Worm (Caenorhabditis elegans) whole organism, L1 larva: Measurements from ENCODE around the gene Y69H2.9.
A peak's percentile ranks its signal among the peaks of the same experiment; 100 is the strongest.

Experiments used
- C04F5.9 ChIP-seq: sonication (generic microtip); optimal IDR thresholded peaks from 2 replicates; lab custom pipeline; 2016; ENCODE audit warnings: missing genetic modification characterization, missing compliant biosample characterization
- C16A3.4 ChIP-seq: fragments of 150-350 bp; optimal IDR thresholded peaks from 2 replicates; lab custom pipeline; 2014; ENCODE audit warnings: missing biosample characterization, missing genetic modification characterization
- aha-1 ChIP-seq: fragments of 150-350 bp; optimal IDR thresholded peaks from 2 replicates; lab custom pipeline; 2014; ENCODE audit warnings: missing biosample characterization, missing genetic modification characterization
- aly-2 ChIP-seq: fragments of 150-350 bp; optimal IDR thresholded peaks from 2 replicates; lab custom pipeline; 2014; ENCODE audit warnings: missing biosample characterization, missing genetic modification characterization
- ama-1 ChIP-seq: fragments of 150-350 bp; optimal IDR thresholded peaks from 2 replicates; lab custom pipeline; 2014
- blmp-1 ChIP-seq: fragments of 150-350 bp; optimal IDR thresholded peaks from 2 replicates; lab custom pipeline; 2014; ENCODE audit warnings: missing biosample characterization, missing genetic modification characterization
- ceh-63 ChIP-seq: fragments of 200-800 bp; sonication (Bioruptor generic); optimal IDR thresholded peaks from 2 replicates; lab custom pipeline; 2018; ENCODE audit warnings: mild to moderate bottlenecking, missing genetic modification characterization, missing compliant biosample characterization
- ceh-8 ChIP-seq: fragments of 200-800 bp; sonication (Bioruptor generic); optimal IDR thresholded peaks from 2 replicates; lab custom pipeline; 2018; ENCODE audit warnings: mild to moderate bottlenecking, missing genetic modification characterization, moderate library complexity, missing compliant biosample characterization
- dpl-1 ChIP-seq, 3 experiments: fragments of 150-350 bp in 2 of 3; sonication (generic microtip) in 1 of 3; optimal IDR thresholded peaks; 2 replicates each; lab custom pipeline; 2014 to 2017; ENCODE audit warnings: missing biosample characterization in 3 of 3, missing genetic modification characterization in 3 of 3, missing genetic modification reagents in 3 of 3
- efl-1 ChIP-seq, 4 experiments: fragments of 150-350 bp; optimal IDR thresholded peaks in 3 of 4; peaks in 1 of 4; 1 replicate in 1 of 4; 2 replicates in 3 of 4; lab custom pipeline; 2014; ENCODE audit warnings: missing biosample characterization in 2 of 4, missing genetic modification characterization in 2 of 4, missing genetic modification reagents in 2 of 4
- efl-3 ChIP-seq: fragments of 200-800 bp; sonication (Bioruptor generic); optimal IDR thresholded peaks from 2 replicates; lab custom pipeline; 2018; ENCODE audit warnings: mild to moderate bottlenecking, missing genetic modification characterization, missing compliant biosample characterization
- egl-27 ChIP-seq, 2 experiments: fragments of 150-350 bp in 1 of 2; sonication (generic microtip); optimal IDR thresholded peaks; 3 replicates each; lab custom pipeline; 2017 to 2018; ENCODE audit warnings: missing biosample characterization in 2 of 2, missing genetic modification characterization in 2 of 2, missing genetic modification reagents in 2 of 2
- elt-3 ChIP-seq, 6 experiments: fragments of 150-350 bp in 1 of 6; sonication (generic microtip); optimal IDR thresholded peaks; 2 replicates each; lab custom pipeline; 2017 to 2018; ENCODE audit warnings: missing biosample characterization in 6 of 6, missing genetic modification characterization in 6 of 6, inconsistent platforms in 1 of 6
- ets-5 ChIP-seq: fragments of 200-800 bp; sonication (Bioruptor generic); IDR thresholded peaks from 2 replicates; pipeline ENCODE4 v1.3.6; 2022; ENCODE audit warnings: missing genetic modification characterization, missing compliant biosample characterization
- fos-1 ChIP-seq: fragments of 150-350 bp; optimal IDR thresholded peaks from 2 replicates; lab custom pipeline; 2014; ENCODE audit warnings: missing biosample characterization, missing genetic modification characterization
- grh-1 ChIP-seq: fragments of 200-800 bp; sonication (Bioruptor generic); IDR thresholded peaks from 2 replicates; pipeline ENCODE4 v1.3.6; 2022; ENCODE audit warnings: missing genetic modification reagents, missing genetic modification characterization, missing compliant biosample characterization
- hlh-4 ChIP-seq: sonication (generic microtip); optimal IDR thresholded peaks from 2 replicates; lab custom pipeline; 2016; ENCODE audit warnings: mild to moderate bottlenecking, missing genetic modification characterization, missing compliant biosample characterization
- irx-1 ChIP-seq: sonication (generic microtip); optimal IDR thresholded peaks from 2 replicates; lab custom pipeline; 2016; ENCODE audit warnings: missing genetic modification characterization, missing compliant biosample characterization
- lin-13 ChIP-seq: fragments of 150-350 bp; optimal IDR thresholded peaks from 2 replicates; lab custom pipeline; 2014; ENCODE audit warnings: missing biosample characterization, missing genetic modification reagents, missing genetic modification characterization
- lin-14 ChIP-seq: fragments of 200-800 bp; sonication (Bioruptor generic); optimal IDR thresholded peaks from 2 replicates; lab custom pipeline; 2018; ENCODE audit warnings: mild to moderate bottlenecking, missing genetic modification characterization, moderate library complexity, missing compliant biosample characterization
- lin-35 ChIP-seq, 2 experiments: fragments of 150-350 bp; optimal IDR thresholded peaks; 2 replicates each; lab custom pipeline; 2014; ENCODE audit warnings: missing biosample characterization in 2 of 2, missing genetic modification characterization in 2 of 2, missing genetic modification reagents in 2 of 2
- lir-3 ChIP-seq: sonication (generic microtip); optimal IDR thresholded peaks from 2 replicates; lab custom pipeline; 2016; ENCODE audit warnings: mild to moderate bottlenecking, missing genetic modification characterization, moderate library complexity, missing compliant biosample characterization; ENCODE audit not compliant: poor library complexity
- mdl-1 ChIP-seq, 2 experiments: fragments of 150-350 bp; optimal IDR thresholded peaks; 2 replicates each; lab custom pipeline; 2014 to 2017; ENCODE audit warnings: missing biosample characterization in 2 of 2, missing genetic modification characterization in 2 of 2, inconsistent platforms in 1 of 2
- nhr-12 ChIP-seq: sonication (generic microtip); optimal IDR thresholded peaks from 2 replicates; lab custom pipeline; 2017; ENCODE audit warnings: missing biosample characterization, missing genetic modification characterization
- nhr-19 ChIP-seq: fragments of 200-800 bp; sonication (Bioruptor generic); conservative IDR thresholded peaks from 2 replicates; pipeline ENCODE4 v1.3.6; 2022; ENCODE audit warnings: missing genetic modification characterization, missing compliant biosample characterization
- nhr-20 ChIP-seq: sonication (generic microtip); optimal IDR thresholded peaks from 2 replicates; lab custom pipeline; 2016; ENCODE audit warnings: mild to moderate bottlenecking, missing genetic modification characterization, missing compliant biosample characterization
- nhr-237 ChIP-seq: fragments of 150-350 bp; optimal IDR thresholded peaks from 2 replicates; lab custom pipeline; 2014; ENCODE audit warnings: missing biosample characterization, missing genetic modification characterization
- nhr-77 ChIP-seq: fragments of 150-350 bp; optimal IDR thresholded peaks from 2 replicates; lab custom pipeline; 2014; ENCODE audit warnings: missing biosample characterization, missing genetic modification characterization
- nhr-85 ChIP-seq: sonication (generic microtip); peaks from one replicate; lab custom pipeline; 2016; ENCODE audit warnings: missing genetic modification characterization, inconsistent platforms, missing compliant biosample characterization
- skn-1 ChIP-seq: fragments of 150-350 bp; optimal IDR thresholded peaks from 2 replicates; lab custom pipeline; 2014; ENCODE audit warnings: missing biosample characterization, missing genetic modification characterization
- snpc-4 ChIP-seq: fragments of 150-350 bp; optimal IDR thresholded peaks from 2 replicates; lab custom pipeline; 2014; ENCODE audit warnings: missing biosample characterization, missing genetic modification characterization
- snu-23 ChIP-seq: sonication (generic microtip); optimal IDR thresholded peaks from 2 replicates; lab custom pipeline; 2016; ENCODE audit warnings: missing genetic modification characterization, missing compliant biosample characterization
- swsn-7 ChIP-seq: sonication (generic microtip); optimal IDR thresholded peaks from 2 replicates; lab custom pipeline; 2016; ENCODE audit warnings: missing genetic modification characterization, missing compliant biosample characterization
- unc-62 ChIP-seq: fragments of 150-350 bp; optimal IDR thresholded peaks from 2 replicates; lab custom pipeline; 2014; ENCODE audit warnings: missing biosample characterization, missing genetic modification reagents, missing genetic modification characterization
- unc-86 ChIP-seq: sonication (generic microtip); optimal IDR thresholded peaks from 2 replicates; lab custom pipeline; 2016; ENCODE audit warnings: missing genetic modification characterization, missing compliant biosample characterization
- unc-98 ChIP-seq: fragments of 200-800 bp; sonication (Bioruptor generic); IDR thresholded peaks from 2 replicates; pipeline ENCODE4 v1.3.6; 2022; ENCODE audit warnings: missing genetic modification characterization, missing compliant biosample characterization
- vab-15 ChIP-seq: sonication (generic microtip); optimal IDR thresholded peaks from 2 replicates; lab custom pipeline; 2017; ENCODE audit warnings: missing genotype, mild to moderate bottlenecking, missing genetic modification characterization, missing compliant biosample characterization
- ztf-4 ChIP-seq: fragments of 150-350 bp; optimal IDR thresholded peaks from 2 replicates; lab custom pipeline; 2014; ENCODE audit warnings: missing biosample characterization, missing genetic modification characterization

Gene Y69H2.9

DNA sequence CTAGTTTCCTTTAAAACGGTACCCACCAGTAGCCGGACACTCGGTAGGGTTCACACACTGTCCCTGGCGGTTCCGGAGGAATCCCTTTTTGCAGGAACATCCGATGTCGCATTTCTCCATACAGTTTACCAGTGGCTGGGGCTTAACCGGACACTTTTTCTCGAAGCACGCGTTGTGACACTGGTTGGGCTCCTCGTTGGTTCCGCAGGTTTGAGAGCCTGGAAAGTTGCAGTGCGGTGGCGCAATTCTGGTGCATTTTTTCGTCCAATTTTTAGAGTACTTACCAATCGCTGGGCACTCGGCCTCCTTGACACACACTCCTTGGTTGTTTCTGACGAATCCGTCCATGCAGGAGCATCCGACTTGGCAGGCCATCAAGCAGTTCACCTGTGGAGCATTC lies 39.0 kb upstream of the Y69H2.9 start (continued):
- no peak for TF ChIP-seq swsn-7 (tag; lab: Kevin White, UChicago)
- TF ChIP-seq lir-3 = no peak
- no peak for TF ChIP-seq C16A3.4

DNA sequence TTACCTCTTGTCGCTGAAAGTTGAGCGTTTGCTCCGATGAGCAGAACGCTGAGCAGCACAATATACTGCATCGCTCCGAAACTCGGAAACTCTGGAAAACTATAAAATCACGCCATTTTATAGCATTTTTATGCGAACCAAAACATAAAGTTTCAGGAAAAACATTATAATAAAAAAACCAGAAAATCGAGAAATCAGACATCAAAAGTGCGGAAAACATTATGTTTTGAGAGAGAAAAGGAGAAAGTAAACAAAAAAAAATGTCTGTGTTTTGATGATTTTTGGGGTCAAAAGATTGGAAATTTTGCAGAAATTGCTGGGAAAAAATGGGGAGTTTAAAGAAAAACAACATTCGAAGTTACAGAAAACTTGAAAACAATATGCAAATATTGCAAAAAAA lies 37.3 kb upstream of the Y69H2.9 start, which contains the start of gene Y69H2.3:
Gene Y69H2.3, minus strand, starts transcription at position 101 of the 400 bp plus-strand sequence.
- no peak for TF ChIP-seq blmp-1 (tag; lab: Kevin White, UChicago)
- TF ChIP-seq nhr-77 (tag; lab: Kevin White, UChicago) = no peak
- no peak for TF ChIP-seq aha-1 (tag; lab: Kevin White, UChicago)
- TF ChIP-seq elt-3 (tag; optimal IDR thresholded peaks at IDR 0.05; lab: Kevin White, UChicago) = no peak

DNA sequence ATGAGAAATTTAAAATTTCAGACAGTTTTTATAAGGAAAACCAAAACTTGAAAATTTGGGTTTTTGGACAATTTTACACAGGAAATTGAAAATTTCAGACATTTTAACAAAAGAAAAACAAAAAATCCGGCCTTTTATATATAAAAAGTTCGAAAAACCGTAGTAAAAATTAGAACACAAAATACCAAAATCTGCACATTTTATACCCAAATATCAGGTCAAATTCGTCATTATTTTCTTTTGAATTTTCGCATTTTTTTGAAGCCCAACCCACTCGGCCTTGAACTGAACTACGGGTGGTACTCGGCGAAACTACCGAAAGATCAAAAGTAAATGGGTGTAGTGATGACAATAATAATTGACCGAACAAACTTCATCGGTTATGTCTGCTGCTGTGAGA lies 34.2 kb upstream of the Y69H2.9 start:
- TF ChIP-seq ceh-63 (GFP tag; lab: Kevin White, UChicago) (no peak), nhr-85 (tag; lab: Kevin White, UChicago) (peak; percentile 10), efl-1 (optimal IDR thresholded peaks at IDR 0.05; lab: Kevin White, UChicago) (no peak), efl-1 (GFP tag; optimal IDR thresholded peaks at IDR 0.05 in 1 of 2; lab: Kevin White, UChicago) (peak in 1 of 2 experiments; percentile 75), nhr-19 (GFP tag; lab: Robert Waterston, UW) (no peak)
- TF ChIP-seq, all 84 proteins: peak for 2

DNA sequence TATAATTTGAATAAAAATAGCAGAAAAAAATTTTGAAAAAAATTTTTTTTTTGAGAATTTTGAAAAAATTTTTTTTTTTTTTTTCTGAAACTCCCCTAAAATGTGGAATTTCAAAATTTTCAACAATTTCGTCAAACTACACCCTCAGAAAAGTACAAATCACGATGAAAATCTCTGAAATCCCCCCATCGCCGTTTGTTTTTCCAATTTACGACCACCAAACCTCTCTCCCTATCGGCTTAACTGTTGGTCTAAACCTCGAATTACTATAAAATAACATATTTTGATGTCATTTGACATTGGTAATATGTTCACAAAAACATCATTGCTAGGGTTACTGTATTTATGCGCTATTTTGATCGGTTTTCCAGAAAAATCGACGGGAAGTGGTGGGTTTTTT lies 31.3 kb upstream of the Y69H2.9 start, which contains the start of gene Y69H2.10:
Gene Y69H2.10, plus strand, starts transcription at position 301 of the 400 bp plus-strand sequence.
- TF ChIP-seq grh-1 (GFP tag; lab: Robert Waterston, UW) = no peak
- TF ChIP-seq ama-1 (lab: Kevin White, UChicago) = no peak
- no peak for TF ChIP-seq irx-1 (tag; lab: Kevin White, UChicago)
- TF ChIP-seq swsn-7 (tag; lab: Kevin White, UChicago) = no peak
- no peak for TF ChIP-seq vab-15 (tag; lab: Kevin White, UChicago)
- no peak for TF ChIP-seq unc-86 (tag; lab: Kevin White, UChicago)
- TF ChIP-seq egl-27 (tag; optimal IDR thresholded peaks at IDR 0.05; lab: Kevin White, UChicago) = no peak
- TF ChIP-seq fos-1 (tag; lab: Kevin White, UChicago) = no peak
- no peak for TF ChIP-seq aly-2 (tag; lab: Kevin White, UChicago)
- no peak for TF ChIP-seq skn-1 (tag; lab: Kevin White, UChicago)
- no peak for TF ChIP-seq unc-98 (GFP tag; lab: Robert Waterston, UW)
- TF ChIP-seq lin-14 = no peak
- no peak for TF ChIP-seq lir-3
- no peak for TF ChIP-seq snu-23 (GFP tag; lab: Kevin White, UChicago)

DNA sequence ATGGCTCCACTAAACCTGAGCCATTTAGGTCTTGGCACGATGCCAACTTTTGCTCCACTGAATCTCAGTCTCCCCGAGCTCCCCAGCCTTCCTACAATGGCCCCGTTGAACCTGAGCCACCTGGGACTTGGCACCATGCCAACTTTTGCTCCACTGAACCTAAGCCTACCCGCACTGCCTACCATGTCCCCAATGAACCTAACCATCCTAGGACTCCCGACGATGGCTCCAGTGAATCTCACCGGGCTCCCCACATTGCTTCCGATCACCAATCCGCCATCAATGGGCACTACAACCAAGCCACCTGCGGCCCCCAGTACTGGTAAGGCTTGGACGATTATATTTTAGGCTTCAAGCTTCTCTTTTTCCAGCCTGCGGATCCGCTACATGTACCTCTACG lies 29.5 kb upstream of the Y69H2.9 start:
- no peak for TF ChIP-seq lin-13 (GFP tag; lab: Kevin White, UChicago)
- TF ChIP-seq efl-1 (optimal IDR thresholded peaks at IDR 0.05; lab: Kevin White, UChicago) = no peak
- TF ChIP-seq efl-1 (GFP tag; optimal IDR thresholded peaks at IDR 0.05 in 1 of 2; lab: Kevin White, UChicago) = peak in 1 of 2 experiments; percentile 82

DNA sequence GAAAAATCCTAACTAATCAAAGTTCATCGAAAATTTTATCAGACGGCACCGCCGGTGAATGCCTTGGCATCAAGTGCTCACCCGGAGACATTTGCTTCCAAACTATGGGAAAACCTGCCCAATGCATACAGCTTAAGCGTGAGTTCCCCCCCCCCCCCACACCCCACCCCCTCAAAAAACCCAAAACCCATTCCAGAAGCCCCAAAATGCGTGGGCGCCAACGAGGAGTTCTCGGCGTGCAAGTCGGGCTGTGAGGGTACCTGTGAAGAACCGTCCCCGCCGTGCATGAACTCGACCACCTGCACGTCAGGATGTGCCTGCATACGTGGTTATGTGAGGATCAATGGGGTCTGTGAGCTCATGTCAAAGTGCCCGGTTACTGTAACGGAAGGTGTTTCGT lies 27.0 kb upstream of the Y69H2.9 start:
- TF ChIP-seq lin-14 (no peak), C04F5.9 (tag; lab: Kevin White, UChicago) (no peak), nhr-85 (tag; lab: Kevin White, UChicago) (no peak), hlh-4 (no peak), dpl-1 (GFP tag; optimal IDR thresholded peaks at IDR 0.05; lab: Kevin White, UChicago) (no peak), ztf-4 (tag; lab: Kevin White, UChicago) (no peak), snpc-4 (tag; lab: Kevin White, UChicago) (no peak), nhr-20 (no peak), ceh-8 (no peak), lin-35 (GFP tag; optimal IDR thresholded peaks at IDR 0.05; lab: Kevin White, UChicago) (no peak), efl-3 (GFP tag; lab: Kevin White, UChicago) (no peak), mdl-1 (tag; optimal IDR thresholded peaks at IDR 0.05; lab: Kevin White, UChicago) (no peak), nhr-237 (no peak), egl-27 (tag; optimal IDR thresholded peaks at IDR 0.05; lab: Kevin White, UChicago) (no peak), nhr-12 (tag; lab: Kevin White, UChicago) (no peak), ama-1 (lab: Kevin White, UChicago) (no peak), unc-62 (no peak), ets-5 (no peak)
